Worm (Caenorhabditis elegans) whole organism, L4 larva: ENCODE measurements around the gene mdt-9.

Experiments
- F37D6.2 ChIP-seq: sonication (generic microtip); optimal IDR thresholded peaks from 2 replicates; lab custom pipeline; 2016; ENCODE audit warnings: mild to moderate bottlenecking, missing genetic modification characterization, missing compliant biosample characterization
- R02D3.7 ChIP-seq: fragments of 150-350 bp; sonication (generic microtip); optimal IDR thresholded peaks from 3 replicates; lab custom pipeline; 2014; ENCODE audit warnings: missing biosample characterization, missing genetic modification characterization
- T20F7.1 ChIP-seq: fragments of 200-800 bp; sonication (Bioruptor generic); optimal IDR thresholded peaks from 2 replicates; lab custom pipeline; 2018; ENCODE audit warnings: mild to moderate bottlenecking, missing genetic modification characterization, missing compliant biosample characterization
- Y105C5A.15 ChIP-seq: fragments of 200-800 bp; sonication (Bioruptor generic); IDR thresholded peaks from 2 replicates; pipeline ENCODE4 v1.3.6; 2022; ENCODE audit warnings: missing genetic modification characterization, missing compliant biosample characterization
- ZK337.2 ChIP-seq: fragments of 200-800 bp; sonication (Bioruptor generic); IDR thresholded peaks from 2 replicates; pipeline ENCODE4 v1.3.6; 2022; ENCODE audit warnings: missing genetic modification reagents, missing genetic modification characterization, missing compliant biosample characterization
- ama-1 ChIP-seq: fragments of 150-350 bp; optimal IDR thresholded peaks from 2 replicates; lab custom pipeline; 2014; ENCODE audit warnings: inconsistent platforms, mixed read lengths
- ceh-20 ChIP-seq: fragments of 200-800 bp; sonication (Bioruptor generic); IDR thresholded peaks from 2 replicates; pipeline ENCODE4 v1.3.6; 2022; ENCODE audit warnings: missing genetic modification reagents, missing genetic modification characterization, missing compliant biosample characterization
- ceh-28 ChIP-seq: fragments of 150-350 bp; optimal IDR thresholded peaks from 2 replicates; lab custom pipeline; 2014; ENCODE audit warnings: missing biosample characterization, missing genetic modification reagents, missing genetic modification characterization
- ceh-44 ChIP-seq: fragments of 200-800 bp; sonication (Bioruptor generic); IDR thresholded peaks from 2 replicates; pipeline ENCODE4 v1.3.6; 2022; ENCODE audit warnings: missing genetic modification reagents, missing genetic modification characterization, missing compliant biosample characterization
- ceh-62 ChIP-seq: sonication (generic microtip); optimal IDR thresholded peaks from 2 replicates; lab custom pipeline; 2017; ENCODE audit warnings: missing biosample characterization, missing genetic modification characterization
- cey-2 ChIP-seq: sonication (generic microtip); optimal IDR thresholded peaks from 3 replicates; lab custom pipeline; 2017; ENCODE audit warnings: missing genetic modification characterization, mild to moderate bottlenecking, missing compliant biosample characterization, antibody characterized with exemption, borderline replicate concordance; ENCODE audit not compliant: insufficient read depth
- ctbp-1 ChIP-seq: fragments of 200-800 bp; sonication (Bioruptor generic); IDR thresholded peaks from 2 replicates; pipeline ENCODE4 v1.3.6; 2022; ENCODE audit warnings: missing genetic modification reagents, missing genetic modification characterization, missing compliant biosample characterization
- daf-19 ChIP-seq: fragments of 200-800 bp; sonication (Bioruptor generic); conservative IDR thresholded peaks from 2 replicates; pipeline ENCODE4 v1.3.6; 2022; ENCODE audit warnings: missing genetic modification characterization, missing compliant biosample characterization
- daf-8 ChIP-seq: fragments of 200-800 bp; sonication (Bioruptor generic); IDR thresholded peaks from 2 replicates; pipeline ENCODE4 v1.3.6; 2022; ENCODE audit warnings: missing genetic modification characterization, missing compliant biosample characterization
- dmd-8 ChIP-seq: fragments of 200-800 bp; sonication (Bioruptor generic); IDR thresholded peaks from 2 replicates; pipeline ENCODE4 v1.3.6; 2022; ENCODE audit warnings: missing genetic modification characterization, missing compliant biosample characterization
- dpl-1 ChIP-seq: fragments of 150-350 bp; optimal IDR thresholded peaks from 2 replicates; lab custom pipeline; 2014; ENCODE audit warnings: missing biosample characterization, missing genetic modification reagents, missing genetic modification characterization
- dve-1 ChIP-seq: sonication (generic microtip); optimal IDR thresholded peaks from 2 replicates; lab custom pipeline; 2017; ENCODE audit warnings: antibody characterized with exemption, mild to moderate bottlenecking, missing genetic modification characterization, missing compliant biosample characterization; ENCODE audit not compliant: insufficient read depth
- fkh-10 ChIP-seq: fragments of 150-350 bp; optimal IDR thresholded peaks from 2 replicates; lab custom pipeline; 2014; ENCODE audit warnings: missing biosample characterization, missing genetic modification reagents, missing genetic modification characterization
- fos-1 ChIP-seq: fragments of 150-350 bp; optimal IDR thresholded peaks from 2 replicates; lab custom pipeline; 2014; ENCODE audit warnings: missing biosample characterization, missing genetic modification characterization
- hlh-11 ChIP-seq: fragments of 200-800 bp; sonication (Bioruptor generic); optimal IDR thresholded peaks from 2 replicates; lab custom pipeline; 2018; ENCODE audit warnings: mild to moderate bottlenecking, missing genetic modification characterization, missing compliant biosample characterization
- hlh-30 ChIP-seq: sonication (generic microtip); optimal IDR thresholded peaks from 2 replicates; lab custom pipeline; 2017; ENCODE audit warnings: antibody characterized with exemption, mild to moderate bottlenecking, missing genetic modification characterization, missing compliant biosample characterization; ENCODE audit not compliant: insufficient read depth
- hmg-1.1 ChIP-seq: fragments of 200-800 bp; sonication (Bioruptor generic); IDR thresholded peaks from 2 replicates; pipeline ENCODE4 v1.3.6; 2022; ENCODE audit warnings: missing genetic modification reagents, missing genetic modification characterization, missing compliant biosample characterization
- jun-1 ChIP-seq: fragments of 150-350 bp; optimal IDR thresholded peaks from 2 replicates; lab custom pipeline; 2014; ENCODE audit warnings: missing biosample characterization, missing genetic modification reagents, missing genetic modification characterization
- lim-7 ChIP-seq: fragments of 200-800 bp; sonication (Bioruptor generic); IDR thresholded peaks from 2 replicates; pipeline ENCODE4 v1.3.6; 2022; ENCODE audit warnings: missing genetic modification characterization, missing compliant biosample characterization
- lin-1 ChIP-seq: fragments of 200-800 bp; sonication (Bioruptor generic); IDR thresholded peaks from 2 replicates; pipeline ENCODE4 v1.3.6; 2022; ENCODE audit warnings: missing genetic modification reagents, missing genetic modification characterization, missing compliant biosample characterization
- lin-13 ChIP-seq: fragments of 150-350 bp; optimal IDR thresholded peaks from 2 replicates; lab custom pipeline; 2014; ENCODE audit warnings: missing biosample characterization, missing genetic modification reagents, missing genetic modification characterization
- lin-38 ChIP-seq: fragments of 200-800 bp; sonication (Bioruptor generic); IDR thresholded peaks from 2 replicates; pipeline ENCODE4 v1.3.6; 2022; ENCODE audit warnings: missing genetic modification reagents, missing genetic modification characterization, missing compliant biosample characterization
- lir-3 ChIP-seq: sonication (generic microtip); optimal IDR thresholded peaks from 2 replicates; lab custom pipeline; 2016; ENCODE audit warnings: mild to moderate bottlenecking, missing genetic modification characterization, missing compliant biosample characterization
- madf-9 ChIP-seq: fragments of 200-800 bp; sonication (Bioruptor generic); conservative IDR thresholded peaks from 2 replicates; pipeline ENCODE4 v1.3.6; 2022; ENCODE audit warnings: missing genetic modification reagents, missing genetic modification characterization, missing compliant biosample characterization
- mes-2 ChIP-seq: sonication (generic microtip); optimal IDR thresholded peaks from 2 replicates; lab custom pipeline; 2016; ENCODE audit warnings: missing genotype, mild to moderate bottlenecking, missing genetic modification characterization, missing compliant biosample characterization; ENCODE audit not compliant: poor library complexity, severe bottlenecking
- mxl-3 ChIP-seq: fragments of 200-800 bp; sonication (Bioruptor generic); optimal IDR thresholded peaks from 2 replicates; lab custom pipeline; 2018; ENCODE audit warnings: mild to moderate bottlenecking, missing genetic modification characterization, missing compliant biosample characterization
- nhr-102 ChIP-seq: sonication (generic microtip); optimal IDR thresholded peaks from 2 replicates; lab custom pipeline; 2016; ENCODE audit warnings: mild to moderate bottlenecking, missing genetic modification characterization, moderate library complexity, missing compliant biosample characterization
- nhr-28 ChIP-seq: fragments of 150-350 bp; optimal IDR thresholded peaks from 2 replicates; lab custom pipeline; 2014; ENCODE audit warnings: missing biosample characterization, missing genetic modification characterization
- nhr-42 ChIP-seq: fragments of 200-800 bp; sonication (Bioruptor generic); IDR thresholded peaks from 2 replicates; pipeline ENCODE4 v1.3.6; 2022; ENCODE audit warnings: missing genetic modification characterization, missing compliant biosample characterization
- nhr-6 ChIP-seq: fragments of 150-350 bp; optimal IDR thresholded peaks from 2 replicates; lab custom pipeline; 2014; ENCODE audit warnings: missing biosample characterization, missing genetic modification characterization
- nhr-76 ChIP-seq: fragments of 150-350 bp; optimal IDR thresholded peaks from 2 replicates; lab custom pipeline; 2014; ENCODE audit warnings: missing biosample characterization, missing genetic modification characterization
- pha-4 ChIP-seq, 2 experiments: fragments of 150-350 bp in 1 of 2; fragments of 200-800 bp in 1 of 2; sonication (Bioruptor generic) in 1 of 2; IDR thresholded peaks in 1 of 2; optimal IDR thresholded peaks in 1 of 2; 2 replicates each; pipeline versions ENCODE4 v1.3.6 to Lab custom; 2014 to 2022; ENCODE audit warnings: missing genetic modification characterization in 2 of 2, missing genetic modification reagents in 2 of 2, missing biosample characterization in 1 of 2, missing compliant biosample characterization in 1 of 2
- pqm-1 ChIP-seq: sonication (generic microtip); optimal IDR thresholded peaks from 2 replicates; lab custom pipeline; 2017; ENCODE audit warnings: missing biosample characterization, missing genetic modification characterization
- saeg-2 ChIP-seq: fragments of 200-800 bp; sonication (Bioruptor generic); IDR thresholded peaks from 2 replicates; pipeline ENCODE4 v1.3.6; 2022; ENCODE audit warnings: missing genetic modification reagents, missing genetic modification characterization, missing compliant biosample characterization
- sdz-12 ChIP-seq: fragments of 200-800 bp; sonication (Bioruptor generic); optimal IDR thresholded peaks from 2 replicates; lab custom pipeline; 2018; ENCODE audit warnings: mild to moderate bottlenecking, missing genetic modification characterization, missing compliant biosample characterization
- set-16 ChIP-seq: fragments of 200-800 bp; sonication (Bioruptor generic); IDR thresholded peaks from 2 replicates; pipeline ENCODE4 v1.3.6; 2022; ENCODE audit warnings: missing genetic modification reagents, missing genetic modification characterization, missing compliant biosample characterization
- snpc-1.2 ChIP-seq: fragments of 200-800 bp; sonication (Bioruptor generic); IDR thresholded peaks from 2 replicates; pipeline ENCODE4 v1.3.6; 2022; ENCODE audit warnings: missing genetic modification reagents, missing genetic modification characterization, missing compliant biosample characterization
- spr-3 ChIP-seq: fragments of 200-800 bp; sonication (Bioruptor generic); optimal IDR thresholded peaks from 2 replicates; lab custom pipeline; 2018; ENCODE audit warnings: mild to moderate bottlenecking, missing genetic modification characterization, missing compliant biosample characterization
- unc-62 ChIP-seq, 3 experiments: fragments of 150-350 bp in 1 of 3; sonication (generic microtip); optimal IDR thresholded peaks in 2 of 3; peaks in 1 of 3; 1 replicate in 1 of 3; 2 replicates in 2 of 3; lab custom pipeline; 2014 to 2017; ENCODE audit warnings: missing biosample characterization in 3 of 3, missing genetic modification characterization in 3 of 3, missing genetic modification reagents in 3 of 3, missing genotype in 1 of 3
- ztf-7 ChIP-seq: fragments of 150-350 bp; optimal IDR thresholded peaks from 2 replicates; lab custom pipeline; 2014; ENCODE audit warnings: missing biosample characterization, missing genetic modification characterization

mdt-9 gene

DNA sequence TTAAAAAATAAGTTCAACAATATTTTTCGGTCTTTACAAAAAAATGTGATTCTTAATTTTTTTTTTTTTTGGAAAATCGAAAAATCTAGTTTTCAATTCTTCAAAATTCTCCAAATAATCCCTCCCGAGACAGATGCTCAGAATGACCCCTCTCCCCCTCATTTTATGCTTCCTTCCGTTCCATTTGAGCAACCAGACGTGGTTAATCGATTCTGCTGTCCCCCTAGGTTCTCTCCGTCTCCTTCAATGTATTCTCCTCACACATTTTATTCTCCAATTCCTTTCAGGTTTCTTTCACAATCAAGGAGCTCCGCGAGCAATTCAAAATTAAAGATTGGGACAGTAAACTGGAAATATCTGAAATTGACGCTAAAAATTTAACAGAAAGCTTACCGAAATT lies 11.3 kb upstream of the mdt-9 start:
- no peak for TF ChIP-seq fkh-10 (GFP tag; lab: Kevin White, UChicago)
- no peak for TF ChIP-seq nhr-42 (GFP tag; lab: Robert Waterston, UW)
- no peak for TF ChIP-seq pqm-1 (tag; lab: Kevin White, UChicago)
- TF ChIP-seq ctbp-1 (GFP tag; lab: Robert Waterston, UW), result no peak
- no peak for TF ChIP-seq madf-9
- no peak for TF ChIP-seq R02D3.7
- TF ChIP-seq spr-3 (GFP tag; lab: Kevin White, UChicago), result no peak
- no peak for TF ChIP-seq ceh-28

DNA sequence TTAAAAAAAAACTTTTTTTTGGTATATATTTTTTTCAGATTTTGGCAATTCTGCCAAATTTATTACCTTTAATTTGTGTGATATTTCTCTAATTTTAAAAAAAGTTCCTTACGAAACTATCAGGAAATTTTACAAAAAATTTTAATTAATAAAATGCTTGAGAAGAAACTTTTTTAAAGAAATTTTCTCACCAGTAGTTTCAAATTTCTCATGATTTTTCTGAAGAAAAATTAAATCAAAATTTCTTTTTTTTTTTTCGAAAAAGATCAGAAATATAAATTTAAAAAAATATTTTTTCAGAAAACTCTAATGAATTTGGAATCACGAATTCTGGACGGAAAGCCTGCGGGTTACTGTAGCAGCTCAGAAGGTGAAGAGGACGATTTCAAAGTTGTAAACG lies 8.5 kb upstream of the mdt-9 start, which contains the start of gene mau-8:
mau-8 (plus strand) TSS at position 301 of the 400 bp plus-strand sequence.
- no peak for TF ChIP-seq lin-1
- no peak for TF ChIP-seq pha-4 (GFP tag; IDR thresholded peaks at IDR 0.05; lab: Robert Waterston, UW)
- TF ChIP-seq pha-4 (tag; optimal IDR thresholded peaks at IDR 0.05; lab: Kevin White, UChicago), result no peak
- TF ChIP-seq Y105C5A.15 (GFP tag; lab: Robert Waterston, UW), result no peak
- no peak for TF ChIP-seq cey-2
- TF ChIP-seq snpc-1.2, result no peak
- no peak for TF ChIP-seq hmg-1.1 (GFP tag; lab: Robert Waterston, UW)
- TF ChIP-seq fos-1 (tag; lab: Kevin White, UChicago), result no peak
- no peak for TF ChIP-seq dve-1 (tag; lab: Kevin White, UChicago)
- no peak for TF ChIP-seq daf-8 (GFP tag; lab: Robert Waterston, UW)

DNA sequence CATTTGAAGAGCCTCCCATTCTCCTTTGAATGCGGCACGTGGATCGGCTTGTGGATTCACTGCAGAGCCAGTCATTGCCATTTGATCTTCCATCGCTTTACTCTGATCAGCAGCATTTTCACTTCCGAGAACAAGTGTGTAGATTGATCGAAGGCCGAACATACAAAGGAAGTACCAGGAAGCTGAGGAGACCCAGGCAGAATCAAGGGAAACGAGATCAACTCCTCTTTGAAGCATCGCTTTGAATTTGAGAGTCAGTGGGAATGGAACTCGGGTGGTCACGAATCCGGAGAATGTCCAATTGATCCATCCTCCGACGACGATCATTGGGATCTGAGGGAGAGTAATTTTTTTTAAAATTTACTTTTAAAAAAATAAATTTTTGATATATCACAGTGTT lies 5.7 kb upstream of the mdt-9 start:
- TF ChIP-seq set-16 (no peak), nhr-28 (tag; lab: Kevin White, UChicago) (no peak), nhr-76 (tag; lab: Kevin White, UChicago) (no peak), nhr-42 (GFP tag; lab: Robert Waterston, UW) (no peak), lin-38 (no peak), lir-3 (tag; lab: Kevin White, UChicago) (no peak), sdz-12 (GFP tag; lab: Kevin White, UChicago) (no peak), T20F7.1 (GFP tag; lab: Kevin White, UChicago) (no peak), hlh-30 (tag; lab: Kevin White, UChicago) (no peak), fkh-10 (GFP tag; lab: Kevin White, UChicago) (no peak), lin-13 (GFP tag; lab: Kevin White, UChicago) (no peak), ZK337.2 (GFP tag; lab: Robert Waterston, UW) (no peak), ama-1 (lab: Kevin White, UChicago) (no peak), hlh-11 (tag; lab: Kevin White, UChicago) (no peak), ceh-44 (GFP tag; lab: Robert Waterston, UW) (no peak), Y105C5A.15 (GFP tag; lab: Robert Waterston, UW) (no peak)

DNA sequence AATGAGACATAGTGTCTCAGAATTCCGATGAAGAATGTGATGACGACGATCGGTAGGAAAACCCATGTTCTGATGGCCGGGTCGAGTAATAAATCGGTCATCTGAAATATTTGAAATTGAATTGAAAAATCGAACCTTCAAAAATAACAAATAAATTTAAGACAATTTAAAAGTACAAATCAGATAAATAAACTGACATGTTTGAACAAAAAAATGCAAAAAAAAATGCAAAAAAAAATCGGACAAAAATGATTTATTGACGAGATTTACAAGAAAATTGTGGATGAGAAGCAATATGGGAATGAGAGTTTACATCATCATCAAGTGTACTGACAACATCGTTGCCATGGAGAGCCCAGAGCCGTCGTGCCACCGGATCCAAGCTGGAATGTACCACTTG lies 4.4 kb upstream of the mdt-9 start, which contains the start of gene emc-3:
emc-3 (minus strand) TSS at position 101 of the 400 bp plus-strand sequence.
- TF ChIP-seq dve-1 (tag; lab: Kevin White, UChicago) (no peak), ceh-20 (GFP tag; lab: Robert Waterston, UW) (no peak), unc-62 (GFP tag; optimal IDR thresholded peaks at IDR 0.05 in 1 of 2; lab: Kevin White, UChicago) (no peak), unc-62 (tag; optimal IDR thresholded peaks at IDR 0.05; lab: Kevin White, UChicago) (no peak), daf-19 (GFP tag; lab: Robert Waterston, UW) (no peak), lim-7 (GFP tag; lab: Robert Waterston, UW) (no peak), dmd-8 (GFP tag; lab: Robert Waterston, UW) (no peak), nhr-102 (tag; lab: Kevin White, UChicago) (no peak), ceh-62 (tag; lab: Kevin White, UChicago) (no peak), cey-2 (no peak), mxl-3 (GFP tag; lab: Kevin White, UChicago) (no peak), ztf-7 (tag; lab: Kevin White, UChicago) (no peak), hmg-1.1 (GFP tag; lab: Robert Waterston, UW) (no peak), mes-2 (no peak), jun-1 (no peak), nhr-6 (tag; lab: Kevin White, UChicago) (no peak), F37D6.2 (tag; lab: Kevin White, UChicago) (no peak), saeg-2 (GFP tag; lab: Robert Waterston, UW) (no peak), dpl-1 (GFP tag; lab: Kevin White, UChicago) (no peak)
